Worm (Caenorhabditis elegans): ENCODE data around the gene srbc-49.
A peak's percentile ranks its signal among the peaks of the same experiment; 100 is the strongest.
"Not testable (repeated sequence)": the region's sequence is repeated elsewhere in the genome, so short reads cannot be mapped to it uniquely, and the experiment has no call there.

The srbc-49 gene

DNA sequence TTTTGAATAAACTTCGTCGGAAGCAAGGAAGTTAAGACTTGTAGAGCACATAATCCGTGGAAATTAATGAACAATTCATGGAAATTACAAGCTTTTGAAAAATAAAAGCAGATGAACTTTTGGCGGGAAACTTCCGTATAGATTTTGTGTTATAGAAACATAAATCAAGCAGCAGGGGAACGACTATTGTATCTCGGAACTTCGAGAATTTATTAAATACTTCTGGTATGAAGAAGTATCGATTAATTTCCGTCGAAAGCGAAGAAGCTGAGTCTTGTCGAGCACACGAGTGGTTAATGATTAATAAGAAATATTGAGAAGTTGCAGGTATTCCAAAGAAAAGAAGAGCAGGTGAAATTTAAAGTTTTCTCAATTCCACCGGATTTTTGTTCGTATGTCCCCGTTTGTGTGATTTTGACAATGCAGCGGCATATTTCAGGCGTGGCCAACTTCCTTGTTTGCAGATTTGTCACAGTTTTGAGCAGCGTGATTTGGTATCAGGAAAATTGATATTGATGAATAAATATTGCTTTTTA lies 28.8 kb downstream of the srbc-49 start, which contains the start of gene srh-147:
srh-147 (minus strand) TSS at position 51 of the 536 bp plus-strand sequence.
- TF ChIP-seq unc-62 (GFP tag; optimal IDR thresholded peaks at IDR 0.05 in 1 of 2) = peak in 1 of 2 experiments; percentile 48
- TF ChIP-seq unc-62 (tag; optimal IDR thresholded peaks at IDR 0.05) = not testable (repeated sequence)

DNA sequence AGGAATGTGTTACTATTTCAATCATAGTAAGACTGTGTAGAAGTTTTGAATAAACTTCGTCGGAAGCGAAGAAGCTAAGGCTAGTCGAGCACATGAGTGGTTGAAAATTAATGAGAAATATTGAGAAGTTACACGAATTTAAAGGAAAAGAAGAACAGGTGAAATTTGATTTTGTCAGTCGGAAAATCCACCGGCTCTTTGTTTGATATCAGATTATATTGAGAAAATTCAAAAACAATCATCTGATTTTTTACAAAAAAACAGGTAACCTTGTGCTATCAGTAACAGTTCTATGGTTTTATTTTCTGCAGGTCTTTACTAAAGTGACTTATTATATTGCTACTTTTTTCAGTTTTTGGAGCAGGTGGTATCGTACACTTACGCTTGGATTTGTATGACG lies 36.8 kb downstream of the srbc-49 start, which contains the start of gene srh-148:
srh-148 (minus strand) TSS at position 101 of the 400 bp plus-strand sequence.
- no peak for TF ChIP-seq mes-2 (tag; optimal IDR thresholded peaks at IDR 0.05; ENCODE audit: poor library complexity, severe bottlenecking)
- TF ChIP-seq ceh-32 (tag; optimal IDR thresholded peaks at IDR 0.05; ENCODE audit: poor library complexity) = no peak
- TF ChIP-seq daf-12 (tag; optimal IDR thresholded peaks at IDR 0.05) = no peak
- TF ChIP-seq mep-1 (tag; optimal IDR thresholded peaks at IDR 0.05) = no peak

DNA sequence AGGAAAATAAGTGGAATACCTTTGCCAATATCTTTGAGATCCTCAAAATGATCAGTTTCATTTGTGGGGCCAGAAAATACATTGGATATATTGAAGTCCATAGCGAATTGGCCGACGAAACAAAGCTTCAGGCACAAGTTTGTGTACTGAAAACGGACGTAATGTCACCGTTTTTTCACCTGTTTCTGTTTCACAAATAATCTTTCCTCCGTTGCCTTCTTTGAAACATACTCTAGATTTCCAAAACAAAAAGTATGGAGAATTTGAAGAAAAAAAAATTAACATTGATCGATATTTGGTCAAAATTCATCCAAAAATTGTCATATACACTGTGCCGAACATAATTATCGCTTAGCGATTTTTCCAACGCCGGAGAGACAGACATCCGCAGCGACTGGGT lies 41.1 kb downstream of the srbc-49 start, which contains the start of gene srz-12:
srz-12 (minus strand) TSS at position 101 of the 400 bp plus-strand sequence.
- no peak for TF ChIP-seq lin-1 (GFP tag; IDR thresholded peaks at IDR 0.05)
- no peak for TF ChIP-seq lin-38 (GFP tag; IDR thresholded peaks at IDR 0.05)
- TF ChIP-seq nhr-42 (GFP tag; IDR thresholded peaks at IDR 0.05) = no peak
- no peak for TF ChIP-seq pqm-1 (tag; optimal IDR thresholded peaks at IDR 0.05)
- no peak for TF ChIP-seq zfp-3 (GFP tag; conservative IDR thresholded peaks at IDR 0.05)
- TF ChIP-seq mxl-3 (GFP tag; optimal IDR thresholded peaks at IDR 0.05) = no peak

DNA sequence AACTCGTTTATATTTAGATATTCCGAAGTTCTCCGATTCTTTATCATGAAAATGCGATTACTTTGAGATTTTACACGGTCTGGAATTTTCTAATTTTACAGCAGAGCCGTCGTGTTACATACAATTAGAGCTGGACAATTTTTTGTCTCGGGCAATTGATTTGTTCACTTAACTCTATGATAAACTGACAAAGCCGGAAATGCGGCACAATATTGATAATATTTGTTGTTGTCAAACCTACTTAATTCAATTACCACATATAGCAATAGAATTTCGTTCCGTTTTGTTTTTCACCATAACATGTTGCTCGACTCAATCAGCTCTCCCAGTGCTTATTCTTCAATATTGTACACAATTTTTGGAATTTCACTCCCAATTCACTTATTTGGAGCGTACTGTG lies 41.5 kb downstream of the srbc-49 start, which contains the start of gene srh-299:
srh-299 (plus strand) TSS at position 301 of the 400 bp plus-strand sequence.
- TF ChIP-seq aha-1 (tag) (peak; percentile 46), attf-4 (tag; optimal IDR thresholded peaks at IDR 0.05) (no peak), ces-1 (GFP tag; optimal IDR thresholded peaks at IDR 0.05) (no peak), mes-2 (tag; optimal IDR thresholded peaks at IDR 0.05; ENCODE audit: poor library complexity, severe bottlenecking) (no peak)

DNA sequence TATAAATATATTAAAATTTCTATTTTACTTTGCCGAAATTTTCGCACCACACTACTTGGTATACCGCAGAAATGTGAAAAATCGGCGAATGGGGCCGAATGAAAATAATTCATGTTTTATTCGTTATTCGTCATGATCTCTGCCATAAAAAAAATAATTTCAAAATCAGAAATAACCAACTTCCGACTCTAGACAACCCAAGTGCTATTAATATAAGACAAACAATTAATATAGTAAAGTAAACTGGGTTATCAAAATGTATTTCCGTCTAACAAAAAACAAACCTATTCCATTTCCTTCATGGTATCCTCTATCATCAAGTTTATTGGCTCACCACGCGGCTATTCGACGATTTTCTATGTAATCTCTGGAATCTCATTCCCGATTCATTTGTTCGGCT lies 44.3 kb downstream of the srbc-49 start, which contains the start of gene srh-293:
srh-293 (plus strand) TSS at position 301 of the 400 bp plus-strand sequence.
- TF ChIP-seq lin-15B (tag; optimal IDR thresholded peaks at IDR 0.05) (no peak), dmd-6 (GFP tag; IDR thresholded peaks at IDR 0.05) (no peak), Y75B8A.6 (GFP tag; IDR thresholded peaks at IDR 0.05) (no peak), mdt-29 (GFP tag; IDR thresholded peaks at IDR 0.05) (no peak), nhr-102 (tag; optimal IDR thresholded peaks at IDR 0.05) (no peak), F26F4.8 (GFP tag; conservative IDR thresholded peaks at IDR 0.05) (no peak), mxl-3 (GFP tag; optimal IDR thresholded peaks at IDR 0.05) (no peak), dmd-9 (GFP tag; IDR thresholded peaks at IDR 0.05) (no peak), aly-2 (tag; optimal IDR thresholded peaks at IDR 0.05) (no peak), lir-3 (tag; optimal IDR thresholded peaks at IDR 0.05) (no peak), jun-1 (tag; optimal IDR thresholded peaks at IDR 0.05) (no peak), lin-1 (GFP tag; IDR thresholded peaks at IDR 0.05) (no peak), nhr-11 (tag; optimal IDR thresholded peaks at IDR 0.05) (no peak), mep-1 (tag; optimal IDR thresholded peaks at IDR 0.05) (no peak), attf-4 (tag; optimal IDR thresholded peaks at IDR 0.05) (no peak), pqm-1 (tag; optimal IDR thresholded peaks at IDR 0.05) (no peak)

- TF ChIP-seq F49E8.2 (tag; optimal IDR thresholded peaks at IDR 0.05; ENCODE audit: borderline replicate concordance) (no peak), Y5F2A.4 (GFP tag; optimal IDR thresholded peaks at IDR 0.05) (no peak), dpl-1 (GFP tag; optimal IDR thresholded peaks at IDR 0.05) (no peak), lir-3 (tag; optimal IDR thresholded peaks at IDR 0.05) (no peak), dmd-6 (GFP tag; IDR thresholded peaks at IDR 0.05) (no peak), ctbp-1 (GFP tag; IDR thresholded peaks at IDR 0.05) (no peak), pqm-1 (tag; optimal IDR thresholded peaks at IDR 0.05) (no peak), mep-1 (tag; optimal IDR thresholded peaks at IDR 0.05) (no peak), zip-2 (tag; optimal IDR thresholded peaks at IDR 0.05) (no peak), tag-97 (GFP tag; IDR thresholded peaks at IDR 0.05) (no peak), lin-15B (tag; optimal IDR thresholded peaks at IDR 0.05) (no peak), F44E2.7 (GFP tag; IDR thresholded peaks at IDR 0.05) (no peak), Y105C5A.15 (GFP tag; IDR thresholded peaks at IDR 0.05) (no peak), ceh-32 (tag; optimal IDR thresholded peaks at IDR 0.05; ENCODE audit: poor library complexity) (no peak), gei-8 (GFP tag; optimal IDR thresholded peaks at IDR 0.05) (no peak), mdl-1 (tag; optimal IDR thresholded peaks at IDR 0.05) (no peak), zfp-2 (tag; optimal IDR thresholded peaks at IDR 0.05) (no peak), ces-1 (GFP tag; optimal IDR thresholded peaks at IDR 0.05) (no peak)
Observed at ce11 chrV:15867373-15867772, 45.9 kb downstream of the srbc-49 start, which contains the start of gene fbxa-197. Gene fbxa-197 (plus strand): TSS chrV:15867673.
